Fruit fly (Drosophila melanogaster): ENCODE measurements around the gene Gyc89Db.

Gyc89Db gene

dm6 chr3R:16432665-16433065, 44.2 kb upstream of the Gyc89Db start, which contains the start of gene Fntb (continued):
- TF ChIP-seq CG33213 (GFP tag; optimal IDR thresholded peaks at IDR 0.05) = no peak
- peak; percentile 70 for TF ChIP-seq az2 (GFP tag; optimal IDR thresholded peaks at IDR 0.05)
- no peak for TF ChIP-seq CG14860 (GFP tag; IDR thresholded peaks at IDR 0.05; ENCODE audit: partially characterized antibody)
- TF ChIP-seq CG1024 (GFP tag; IDR thresholded peaks at IDR 0.05) = 0 out of 2 replicates have a peak, but pooled peaks have one; percentile 15
- TF ChIP-seq toy (GFP tag; IDR thresholded peaks at IDR 0.05) = no peak
- peak; percentile 42; the same call in 1 of the 3 replicates for TF ChIP-seq CG34422 (GFP tag; IDR thresholded peaks at IDR 0.05)
- peak; percentile 71 for TF ChIP-seq CG9932 (GFP tag; IDR thresholded peaks at IDR 0.05)
- no peak for TF ChIP-seq fd102C (GFP tag; optimal IDR thresholded peaks at IDR 0.05)
- TF ChIP-seq CG6765 (GFP tag; optimal IDR thresholded peaks at IDR 0.05) = peak; percentile 40
- TF ChIP-seq zfh2 (GFP tag; optimal IDR thresholded peaks at IDR 0.05) = peak; percentile 61
- no peak for TF ChIP-seq bowl (GFP tag; IDR thresholded peaks at IDR 0.05)
- TF ChIP-seq Nf-YB (GFP tag; optimal IDR thresholded peaks at IDR 0.05) = peak; percentile 55
- no peak for TF ChIP-seq CG3726 (GFP tag; IDR thresholded peaks at IDR 0.05)
- no peak for TF ChIP-seq TFAM (GFP tag; optimal IDR thresholded peaks at IDR 0.05)
- TF ChIP-seq Fer1 (GFP tag; optimal IDR thresholded peaks at IDR 0.05) = peak; percentile 73
- no peak for TF ChIP-seq Eip74EF (GFP tag; optimal IDR thresholded peaks at IDR 0.05)
- TF ChIP-seq Ssrp (tag; optimal IDR thresholded peaks at IDR 0.05) = peak; percentile 75
- TF ChIP-seq CG30431 (GFP tag; optimal IDR thresholded peaks at IDR 0.05) = peak; percentile 39
- TF ChIP-seq CG13123 (GFP tag; optimal IDR thresholded peaks at IDR 0.05) = no peak
- no peak for TF ChIP-seq CG10274 (GFP tag; optimal IDR thresholded peaks at IDR 0.05)
- TF ChIP-seq CG6854 (GFP tag; optimal IDR thresholded peaks at IDR 0.05) = no peak
- TF ChIP-seq cas (GFP tag; IDR thresholded peaks at IDR 0.05) = no peak
- peak; percentile 29 for TF ChIP-seq vfl (GFP tag; optimal IDR thresholded peaks at IDR 0.05)
- TF ChIP-seq onecut (GFP tag; IDR thresholded peaks at IDR 0.05) = no peak
- 0 out of 3 replicates have a peak, but pooled peaks have one; percentile 5 for TF ChIP-seq CG11456 (GFP tag; IDR thresholded peaks at IDR 0.05)
- TF ChIP-seq sim (GFP tag; IDR thresholded peaks at IDR 0.05) = no peak

dm6 chr3R:16434599-16434998, 42.3 kb upstream of the Gyc89Db start, which contains the start of gene CG14881:
TSS of gene CG14881 (plus strand) at chr3R:16434899.
- TF ChIP-seq CG10959 (GFP tag; IDR thresholded peaks at IDR 0.05) (no peak), Hmx (GFP tag; optimal IDR thresholded peaks at IDR 0.05) (no peak), eve (GFP tag; optimal IDR thresholded peaks at IDR 0.05) (no peak), CG7963 (GFP tag; IDR thresholded peaks at IDR 0.05; ENCODE audit: partially characterized antibody) (no peak), tin (GFP tag; optimal IDR thresholded peaks at IDR 0.05) (no peak), bsh (GFP tag; optimal IDR thresholded peaks at IDR 0.05) (no peak), CG34422 (GFP tag; IDR thresholded peaks at IDR 0.05) (no peak), NFAT (GFP tag; IDR thresholded peaks at IDR 0.05) (no peak), Six4 (GFP tag; optimal IDR thresholded peaks at IDR 0.05) (no peak), CG8765 (GFP tag; IDR thresholded peaks at IDR 0.05) (no peak), MBD-R2 (GFP tag; IDR thresholded peaks at IDR 0.05) (peak; percentile 52), CG9817 (tag; optimal IDR thresholded peaks at IDR 0.05) (no peak), crp (GFP tag; optimal IDR thresholded peaks at IDR 0.05) (peak in 1 of 2 experiments; percentile 40), pzg (GFP tag; optimal IDR thresholded peaks at IDR 0.05) (peak; percentile 16), hbn (GFP tag; IDR thresholded peaks at IDR 0.05; ENCODE audit: partially characterized antibody) (no peak), pum (GFP tag; optimal IDR thresholded peaks at IDR 0.05) (no peak)

Measured in whole organism, embryonic.